Worm (Caenorhabditis elegans) whole organism, L2 larva: ENCODE results near the gene F53C11.4.

ENCODE experiments used
- R02D3.7 ChIP-seq: fragments of 150-350 bp; optimal IDR thresholded peaks from 2 replicates; lab custom pipeline; 2014; ENCODE audit warnings: missing biosample characterization, missing genetic modification characterization
- ZK546.5 ChIP-seq: sonication (generic microtip); optimal IDR thresholded peaks from 2 replicates; lab custom pipeline; 2017; ENCODE audit warnings: missing biosample characterization, missing genetic modification characterization
- fos-1 ChIP-seq: fragments of 150-350 bp; optimal IDR thresholded peaks from 2 replicates; lab custom pipeline; 2014; ENCODE audit warnings: missing biosample characterization, missing genetic modification characterization
- lin-11 ChIP-seq: fragments of 150-350 bp; sonication (generic microtip); optimal IDR thresholded peaks from 2 replicates; lab custom pipeline; 2014; ENCODE audit warnings: missing biosample characterization, missing genetic modification characterization, inconsistent platforms, mixed read lengths
- lin-13 ChIP-seq: fragments of 150-350 bp; optimal IDR thresholded peaks from 2 replicates; lab custom pipeline; 2014; ENCODE audit warnings: missing biosample characterization, missing genetic modification reagents, missing genetic modification characterization
- mbf-1 ChIP-seq: sonication (generic microtip); optimal IDR thresholded peaks from 2 replicates; lab custom pipeline; 2017; ENCODE audit warnings: missing biosample characterization, missing genetic modification characterization
- mdl-1 ChIP-seq, 2 experiments: fragments of 150-350 bp in 1 of 2; sonication (generic microtip) in 1 of 2; optimal IDR thresholded peaks; 2 replicates each; lab custom pipeline; 2017; ENCODE audit warnings: missing biosample characterization in 2 of 2, missing genetic modification characterization in 2 of 2
- nhr-23 ChIP-seq: fragments of 150-350 bp; optimal IDR thresholded peaks from 2 replicates; lab custom pipeline; 2014; ENCODE audit warnings: missing biosample characterization, missing genetic modification reagents, missing genetic modification characterization
- nhr-25 ChIP-seq: fragments of 150-350 bp; sonication (generic microtip); optimal IDR thresholded peaks from 3 replicates; lab custom pipeline; 2014; ENCODE audit warnings: missing biosample characterization, missing genetic modification characterization
- sma-3 ChIP-seq: sonication (generic microtip); optimal IDR thresholded peaks from 2 replicates; lab custom pipeline; 2016; ENCODE audit warnings: missing genetic modification reagents, missing genetic modification characterization, missing compliant biosample characterization
- sma-9 ChIP-seq, 2 experiments: fragments of 150-350 bp in 1 of 2; sonication (generic microtip) in 1 of 2; optimal IDR thresholded peaks; 2 replicates each; lab custom pipeline; 2014 to 2016; ENCODE audit warnings: missing genetic modification characterization in 2 of 2, mild to moderate bottlenecking in 1 of 2, missing biosample characterization in 1 of 2, missing compliant biosample characterization in 1 of 2, missing genetic modification reagents in 1 of 2, moderate library complexity in 1 of 2
- unc-55 ChIP-seq: fragments of 150-350 bp; sonication (generic microtip); optimal IDR thresholded peaks from 3 replicates; lab custom pipeline; 2014; ENCODE audit warnings: missing biosample characterization, missing genetic modification reagents, missing genetic modification characterization
- ztf-4 ChIP-seq: fragments of 150-350 bp; optimal IDR thresholded peaks from 2 replicates; lab custom pipeline; 2014; ENCODE audit warnings: missing biosample characterization, missing genetic modification characterization

Gene F53C11.4

ce11 chrV:13739901-13740300 is 47.3 kb downstream of the F53C11.4 start:
- no peak for TF ChIP-seq ZK546.5 (tag; lab: Kevin White, UChicago)
- TF ChIP-seq fos-1 (tag; lab: Kevin White, UChicago): peak; percentile 51
- TF ChIP-seq sma-9 (GFP tag; optimal IDR thresholded peaks at IDR 0.05; lab: Kevin White, UChicago): peak; percentile 40
- TF ChIP-seq sma-9 (tag; optimal IDR thresholded peaks at IDR 0.05; lab: Kevin White, UChicago): no peak
- no peak for TF ChIP-seq nhr-23

- TF ChIP-seq mbf-1 (no peak), nhr-25 (no peak), unc-55 (GFP tag; lab: Kevin White, UChicago) (no peak), mdl-1 (tag; optimal IDR thresholded peaks at IDR 0.05; lab: Kevin White, UChicago) (no peak), lin-11 (tag; lab: Kevin White, UChicago) (no peak), sma-3 (GFP tag; lab: Kevin White, UChicago) (no peak), lin-13 (GFP tag; lab: Kevin White, UChicago) (no peak)
These were observed 48.8 kb downstream of the F53C11.4 start, which contains the start of gene irg-5 for ce11 chrV:13738374-13738773. Gene irg-5, minus strand, starts transcription at chrV:13738474.

ce11 chrV:13736147-13736546 is 51.0 kb downstream of the F53C11.4 start, which contains the start of gene F35E12.6:
Gene F35E12.6, minus strand, starts transcription at chrV:13736247.
- TF ChIP-seq ztf-4 (tag; lab: Kevin White, UChicago): no peak
- TF ChIP-seq R02D3.7 (tag; lab: Kevin White, UChicago): no peak
- peak; percentile 19 for TF ChIP-seq fos-1 (tag; lab: Kevin White, UChicago)
- no peak for TF ChIP-seq ZK546.5 (tag; lab: Kevin White, UChicago)
- TF ChIP-seq, all 48 proteins: peak for 1
